Worm (Caenorhabditis elegans): Measurements from ENCODE around the gene perm-5.

The perm-5 gene

DNA sequence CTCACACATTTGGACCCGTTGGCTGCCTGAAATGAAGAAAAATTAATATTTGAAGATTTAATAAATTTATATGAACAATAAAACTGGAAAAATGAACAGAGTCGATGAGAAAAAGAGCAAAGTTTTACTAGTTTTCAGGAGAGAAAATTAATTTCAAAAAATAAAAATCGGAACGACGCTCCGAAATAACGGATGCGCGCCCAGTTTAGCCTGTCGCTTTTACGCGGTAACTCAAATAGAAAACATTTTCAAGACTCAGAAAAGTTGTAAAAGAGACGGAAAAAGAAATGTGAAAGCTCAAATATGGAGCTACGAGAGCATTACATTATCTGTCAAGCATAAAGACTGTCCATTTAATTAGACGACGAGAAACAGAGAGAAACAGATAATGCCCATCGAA lies at the start of gene perm-5, which contains the start of gene C55C3.73:
Gene perm-5, minus strand, starts transcription at position 26 of the 400 bp plus-strand sequence.
Gene C55C3.73, minus strand, starts transcription at position 9 of the 400 bp plus-strand sequence.
- peak in 1 of 2 experiments; percentile 2 for TF ChIP-seq efl-1 (optimal IDR thresholded peaks at IDR 0.05)
- no peak for TF ChIP-seq efl-1 (GFP tag; optimal IDR thresholded peaks at IDR 0.05 in 1 of 2)
- TF ChIP-seq fkh-8 (tag; optimal IDR thresholded peaks at IDR 0.05) = no peak
- TF ChIP-seq egl-13 (tag; optimal IDR thresholded peaks at IDR 0.05) = no peak

DNA sequence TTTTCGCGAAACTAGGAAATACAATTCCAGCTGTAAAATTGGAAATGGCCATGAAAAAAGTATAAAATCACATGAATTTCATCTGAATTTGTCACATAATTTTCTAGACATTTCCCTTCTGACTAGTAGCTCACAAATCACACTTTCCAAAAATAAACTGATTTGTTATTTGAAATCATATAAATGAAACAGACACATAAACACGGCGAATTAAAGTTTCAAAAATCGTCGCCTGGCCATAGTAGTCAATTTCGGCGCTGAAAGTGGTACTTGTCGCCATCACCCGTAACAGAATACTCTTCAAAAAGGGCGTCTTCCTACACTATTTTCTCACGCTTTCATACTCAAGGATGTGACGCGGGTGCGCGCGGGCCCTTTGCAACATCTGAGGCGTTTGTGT lies 49.4 kb upstream of the perm-5 start:
- TF ChIP-seq ces-1 (GFP tag; optimal IDR thresholded peaks at IDR 0.05) (no peak), lir-3 (tag; optimal IDR thresholded peaks at IDR 0.05; ENCODE audit: poor library complexity) (no peak), zag-1 (tag; optimal IDR thresholded peaks at IDR 0.05) (no peak), nhr-71 (tag; optimal IDR thresholded peaks at IDR 0.05) (peak; percentile 28), F16B12.6 (tag; optimal IDR thresholded peaks at IDR 0.05) (no peak), unc-62 (GFP tag; optimal IDR thresholded peaks at IDR 0.05) (no peak), fkh-8 (tag; optimal IDR thresholded peaks at IDR 0.05) (peak; percentile 37), nhr-85 (tag) (peak; percentile 51), ets-5 (GFP tag; IDR thresholded peaks at IDR 0.05) (no peak)

- TF ChIP-seq F16B12.6 (tag; optimal IDR thresholded peaks at IDR 0.05) (no peak), alr-1 (tag; optimal IDR thresholded peaks at IDR 0.05; ENCODE audit: borderline replicate concordance) (no peak), elt-2 (tag; optimal IDR thresholded peaks at IDR 0.05) (no peak), zip-4 (GFP tag; optimal IDR thresholded peaks at IDR 0.05) (no peak), mep-1 (tag; optimal IDR thresholded peaks at IDR 0.05) (no peak), unc-30 (tag; optimal IDR thresholded peaks at IDR 0.05) (no peak), nhr-47 (tag; optimal IDR thresholded peaks at IDR 0.05) (no peak)
Measured at ce11 chrIV:5751997-5752396, 48.7 kb upstream of the perm-5 start.

- TF ChIP-seq nhr-77 (tag; optimal IDR thresholded peaks at IDR 0.05) (no peak), mep-1 (tag; optimal IDR thresholded peaks at IDR 0.05) (no peak), ztf-4 (tag; optimal IDR thresholded peaks at IDR 0.05) (no peak), nhr-237 (tag; optimal IDR thresholded peaks at IDR 0.05) (no peak), fkh-8 (tag; optimal IDR thresholded peaks at IDR 0.05) (no peak), pqm-1 (tag; optimal IDR thresholded peaks at IDR 0.05) (no peak), lin-39 (tag; optimal IDR thresholded peaks at IDR 0.05) (no peak), rnt-1 (tag; optimal IDR thresholded peaks at IDR 0.05) (no peak), sup-37 (GFP tag; optimal IDR thresholded peaks at IDR 0.05) (no peak), mdl-1 (tag; optimal IDR thresholded peaks at IDR 0.05) (no peak), tlp-1 (tag; optimal IDR thresholded peaks at IDR 0.05) (no peak), elt-3 (tag; optimal IDR thresholded peaks at IDR 0.05) (peak in 1 of 6 experiments; percentile 29), fos-1 (tag; optimal IDR thresholded peaks at IDR 0.05) (no peak), nhr-71 (tag; optimal IDR thresholded peaks at IDR 0.05) (peak; percentile 48), nhr-90 (tag; optimal IDR thresholded peaks at IDR 0.05; ENCODE audit: poor library complexity) (peak; percentile 26), efl-1 (optimal IDR thresholded peaks at IDR 0.05) (no peak), efl-1 (GFP tag; optimal IDR thresholded peaks at IDR 0.05 in 1 of 2) (no peak), hlh-4 (tag; optimal IDR thresholded peaks at IDR 0.05) (no peak), aly-2 (tag; optimal IDR thresholded peaks at IDR 0.05) (no peak), snpc-4 (tag; optimal IDR thresholded peaks at IDR 0.05) (no peak), isw-1 (GFP tag; IDR thresholded peaks at IDR 0.05) (no peak), elt-2 (tag; optimal IDR thresholded peaks at IDR 0.05) (no peak), irx-1 (tag; optimal IDR thresholded peaks at IDR 0.05) (no peak), lin-13 (GFP tag; optimal IDR thresholded peaks at IDR 0.05) (no peak), Y116A8C.19 (tag; optimal IDR thresholded peaks at IDR 0.05; ENCODE audit: borderline replicate concordance) (no peak), hpl-2 (GFP tag; optimal IDR thresholded peaks at IDR 0.05) (no peak), swsn-7 (tag; optimal IDR thresholded peaks at IDR 0.05) (no peak), dsc-1 (tag; optimal IDR thresholded peaks at IDR 0.05) (no peak), nhr-84 (tag; optimal IDR thresholded peaks at IDR 0.05) (no peak), grh-1 (GFP tag; IDR thresholded peaks at IDR 0.05) (0 out of 2 replicates have a peak, but pooled peaks have one; percentile 14), nhr-47 (tag; optimal IDR thresholded peaks at IDR 0.05) (no peak), ztf-11 (tag; optimal IDR thresholded peaks at IDR 0.05) (no peak), efl-3 (GFP tag; optimal IDR thresholded peaks at IDR 0.05) (no peak), C34B4.2 (tag; optimal IDR thresholded peaks at IDR 0.05) (no peak), snu-23 (GFP tag; optimal IDR thresholded peaks at IDR 0.05) (peak; percentile 41), lir-3 (tag; optimal IDR thresholded peaks at IDR 0.05; ENCODE audit: poor library complexity) (no peak), nhr-19 (GFP tag; conservative IDR thresholded peaks at IDR 0.05) (peak; percentile 15)
Measured at ce11 chrIV:5749874-5750273, 46.6 kb upstream of the perm-5 start.
